Fruit fly (Drosophila melanogaster): ENCODE measurements around the gene PolZ2.

The PolZ2 gene

dm6 chr3R:5620387-5620956, 31.8 kb downstream of the PolZ2 start (continued):
- TF ChIP-seq HmgZ (tag; optimal IDR thresholded peaks at IDR 0.05), result peak; percentile 7
- 0 out of 2 replicates have a peak, but pooled peaks have one; percentile 46 for TF ChIP-seq Ada2b (GFP tag; IDR thresholded peaks at IDR 0.05)
- TF ChIP-seq Dip3 (GFP tag; optimal IDR thresholded peaks at IDR 0.05), result peak; percentile 41
- TF ChIP-seq cg (GFP tag; optimal IDR thresholded peaks at IDR 0.05), result no peak
- peak; percentile 57 for TF ChIP-seq CG9609 (GFP tag; optimal IDR thresholded peaks at IDR 0.05)
- TF ChIP-seq Bgb (GFP tag; IDR thresholded peaks at IDR 0.05; ENCODE audit: partially characterized antibody), result no peak
- TF ChIP-seq CG13287 (GFP tag; IDR thresholded peaks at IDR 0.05; ENCODE audit: partially characterized antibody), result no peak
- TF ChIP-seq ERR (GFP tag; optimal IDR thresholded peaks at IDR 0.05), result peak; percentile 43
- peak; percentile 21 for TF ChIP-seq zen (tag; optimal IDR thresholded peaks at IDR 0.05)
- peak; percentile 46; the same call in 1 of the 2 replicates for TF ChIP-seq CG4730 (GFP tag; IDR thresholded peaks at IDR 0.05)
- peak; percentile 68 for TF ChIP-seq CG13775 (GFP tag; optimal IDR thresholded peaks at IDR 0.05)
- peak; percentile 56 for TF ChIP-seq CG12236 (GFP tag; optimal IDR thresholded peaks at IDR 0.05)
- TF ChIP-seq GATAe (GFP tag; conservative IDR thresholded peaks at IDR 0.05), result 0 out of 2 replicates have a peak, but pooled peaks have one; percentile 20
- TF ChIP-seq CG9797 (GFP tag; optimal IDR thresholded peaks at IDR 0.05), result no peak
- TF ChIP-seq CG18764 (GFP tag; optimal IDR thresholded peaks at IDR 0.05), result peak; percentile 50
- TF ChIP-seq Aef1 (GFP tag; IDR thresholded peaks at IDR 0.05), result peak; percentile 30; the same call in 1 of the 3 replicates
- TF ChIP-seq CG9437 (GFP tag; optimal IDR thresholded peaks at IDR 0.05), result peak; percentile 76
- peak; percentile 39 for TF ChIP-seq Chrac-16 (GFP tag; optimal IDR thresholded peaks at IDR 0.05)
- TF ChIP-seq sna (GFP tag; IDR thresholded peaks at IDR 0.05; ENCODE audit: partially characterized antibody), result no peak
- TF ChIP-seq nom (GFP tag; optimal IDR thresholded peaks at IDR 0.05), result no peak
- TF ChIP-seq CG8089 (GFP tag; optimal IDR thresholded peaks at IDR 0.05), result peak; percentile 54
- TF ChIP-seq klu (GFP tag; IDR thresholded peaks at IDR 0.05), result peak; percentile 18; the same call in 1 of the 2 replicates
- no peak for TF ChIP-seq CG4707 (GFP tag; optimal IDR thresholded peaks at IDR 0.05)
- peak; percentile 34 for TF ChIP-seq zf30C (GFP tag; optimal IDR thresholded peaks at IDR 0.05)
- TF ChIP-seq schlank (tag; optimal IDR thresholded peaks at IDR 0.05), result no peak
- TF ChIP-seq caup (GFP tag; optimal IDR thresholded peaks at IDR 0.05; ENCODE audit: severe bottlenecking), result peak; percentile 51
- no peak for TF ChIP-seq CG42726 (GFP tag; IDR thresholded peaks at IDR 0.05; ENCODE audit: partially characterized antibody)
- TF ChIP-seq CG8290 (GFP tag; optimal IDR thresholded peaks at IDR 0.05), result peak; percentile 7
- TF ChIP-seq CG8290 (tag; optimal IDR thresholded peaks at IDR 0.05), result peak in 1 of 2 experiments; percentile 81
- peak; percentile 33; the same call in 2 of the 3 replicates for TF ChIP-seq B-H1 (GFP tag; IDR thresholded peaks at IDR 0.05)
- TF ChIP-seq CG6272 (GFP tag; IDR thresholded peaks at IDR 0.05), result peak; percentile 45
- TF ChIP-seq HLH4C (GFP tag; IDR thresholded peaks at IDR 0.05; ENCODE audit: partially characterized antibody), result no peak
- TF ChIP-seq Oli (tag; optimal IDR thresholded peaks at IDR 0.05), result peak; percentile 82
- peak; percentile 42 for TF ChIP-seq gsb-n (tag; optimal IDR thresholded peaks at IDR 0.05)
- TF ChIP-seq Drgx (GFP tag; IDR thresholded peaks at IDR 0.05), result peak; percentile 49; the same call in 1 of the 2 replicates
- TF ChIP-seq shn (GFP tag; optimal IDR thresholded peaks at IDR 0.05), result peak; percentile 40
- no peak for TF ChIP-seq MESR4 (GFP tag; optimal IDR thresholded peaks at IDR 0.05)
- TF ChIP-seq Six4 (GFP tag; optimal IDR thresholded peaks at IDR 0.05), result peak; percentile 38
- no peak for TF ChIP-seq stwl (tag; optimal IDR thresholded peaks at IDR 0.05)
- TF ChIP-seq wek (GFP tag; optimal IDR thresholded peaks at IDR 0.05), result peak; percentile 29
- TF ChIP-seq CG2120 (GFP tag; optimal IDR thresholded peaks at IDR 0.05), result peak; percentile 63
- TF ChIP-seq mld (GFP tag; IDR thresholded peaks at IDR 0.05; ENCODE audit: partially characterized antibody), result no peak
- TF ChIP-seq CG12155 (GFP tag; optimal IDR thresholded peaks at IDR 0.05), result no peak
- TF ChIP-seq CG34376 (GFP tag; optimal IDR thresholded peaks at IDR 0.05), result no peak
- peak; percentile 30; the same call in 1 of the 2 replicates for TF ChIP-seq wdn (GFP tag; IDR thresholded peaks at IDR 0.05)
- TF ChIP-seq CG11695 (GFP tag; IDR thresholded peaks at IDR 0.05), result peak; percentile 41; the same call in 1 of the 3 replicates
- no peak for TF ChIP-seq CG13296 (GFP tag; optimal IDR thresholded peaks at IDR 0.05)
- TF ChIP-seq Dfd (GFP tag; optimal IDR thresholded peaks at IDR 0.05), result no peak
- TF ChIP-seq HHEX (GFP tag; optimal IDR thresholded peaks at IDR 0.05), result peak; percentile 69

Measured in whole organism, embryonic.